Fruit fly (Drosophila melanogaster) whole organism, embryonic: Measurements from ENCODE around the gene CG7627.

Experiments
- Awh ChIP-seq: fragments of 200-800 bp; sonication (Bioruptor generic); IDR thresholded peaks from 2 replicates; pipeline ENCODE4, ENCODE4 v1.3.6; 2022; ENCODE audit warnings: missing biosample characterization, missing genetic modification characterization
- C15 ChIP-seq: fragments of 200-800 bp; sonication (Bioruptor generic); IDR thresholded peaks from 3 replicates; pipeline ENCODE4 v1.3.6; 2022; ENCODE audit warnings: missing biosample characterization, missing genetic modification characterization
- CG10654 ChIP-seq: fragments of 200-800 bp; sonication (Bioruptor generic); optimal IDR thresholded peaks from 2 replicates; lab custom pipeline; 2016; ENCODE audit warnings: missing biosample characterization, missing genetic modification characterization
- CG10959 ChIP-seq: fragments of 200-800 bp; sonication (Bioruptor generic); IDR thresholded peaks from 2 replicates; pipeline ENCODE4 v1.3.6; 2022; ENCODE audit warnings: missing biosample characterization, missing genetic modification characterization
- CG11247 ChIP-seq: fragments of 200-800 bp; sonication (Bioruptor generic); IDR thresholded peaks from 2 replicates; pipeline ENCODE4 v1.3.6; 2022; ENCODE audit warnings: missing biosample characterization, missing genetic modification characterization
- CG12071 ChIP-seq: fragments of 200-800 bp; sonication (Bioruptor generic); optimal IDR thresholded peaks from 3 replicates; lab custom pipeline; 2018; ENCODE audit warnings: missing biosample characterization, mild to moderate bottlenecking, missing genetic modification characterization
- CG13287 ChIP-seq: fragments of 200-800 bp; sonication (Bioruptor generic); IDR thresholded peaks from 2 replicates; pipeline ENCODE4 v1.3.6; 2022; ENCODE audit warnings: missing biosample characterization, missing genetic modification characterization; ENCODE audit not compliant: partially characterized antibody
- CG14860 ChIP-seq: fragments of 200-800 bp; sonication (Bioruptor generic); IDR thresholded peaks from 3 replicates; pipeline ENCODE4 v1.3.6; 2022; ENCODE audit warnings: missing biosample characterization, missing genetic modification characterization; ENCODE audit not compliant: partially characterized antibody
- CG15011 ChIP-seq: fragments of 200-800 bp; sonication (Bioruptor generic); optimal IDR thresholded peaks from 3 replicates; lab custom pipeline; 2018; ENCODE audit warnings: missing biosample characterization, mild to moderate bottlenecking, missing genetic modification characterization
- CG16863 ChIP-seq: fragments of 200-800 bp; sonication (Bioruptor generic); optimal IDR thresholded peaks from 3 replicates; lab custom pipeline; 2016; ENCODE audit warnings: missing biosample characterization, missing genetic modification characterization
- CG17186 ChIP-seq: fragments of 200-800 bp; sonication (Bioruptor generic); optimal IDR thresholded peaks from 3 replicates; lab custom pipeline; 2017; ENCODE audit warnings: missing biosample characterization, missing genetic modification reagents, missing genetic modification characterization
- CG17568 ChIP-seq: fragments of 200-800 bp; sonication (Bioruptor generic); optimal IDR thresholded peaks from 2 replicates; lab custom pipeline; 2018; ENCODE audit warnings: missing biosample characterization, mild to moderate bottlenecking, missing genetic modification characterization, moderate library complexity
- CG1792 ChIP-seq: fragments of 200-800 bp; sonication (Bioruptor generic); optimal IDR thresholded peaks from 2 replicates; lab custom pipeline; 2016; ENCODE audit warnings: missing biosample characterization, missing genetic modification characterization
- CG30403 ChIP-seq: fragments of 200-800 bp; sonication (Bioruptor generic); optimal IDR thresholded peaks from 3 replicates; lab custom pipeline; 2016; ENCODE audit warnings: missing biosample characterization, missing genetic modification characterization
- CG30431 ChIP-seq: fragments of 200-800 bp; sonication (Bioruptor generic); optimal IDR thresholded peaks from 2 replicates; lab custom pipeline; 2017; ENCODE audit warnings: missing biosample characterization, missing genetic modification characterization
- CG4360 ChIP-seq: fragments of 200-800 bp; sonication (Bioruptor generic); IDR thresholded peaks from 2 replicates; pipeline ENCODE4 v1.3.6; 2022; ENCODE audit warnings: missing biosample characterization, missing genetic modification characterization
- CG4820 ChIP-seq: fragments of 200-800 bp; sonication (Bioruptor generic); optimal IDR thresholded peaks from 3 replicates; lab custom pipeline; 2016; ENCODE audit warnings: missing biosample characterization, missing genetic modification characterization
- CG8089 ChIP-seq: fragments of 200-800 bp; sonication (Bioruptor generic); optimal IDR thresholded peaks from 3 replicates; lab custom pipeline; 2016; ENCODE audit warnings: missing biosample characterization, missing genetic modification characterization
- CG8359 ChIP-seq: fragments of 200-800 bp; sonication (Bioruptor generic); optimal IDR thresholded peaks from 2 replicates; lab custom pipeline; 2017; ENCODE audit warnings: missing biosample characterization, mild to moderate bottlenecking, missing genetic modification characterization, borderline replicate concordance
- CG9876 ChIP-seq: fragments of 200-800 bp; sonication (Bioruptor generic); optimal IDR thresholded peaks from 2 replicates; lab custom pipeline; 2016; ENCODE audit warnings: missing biosample characterization, missing genetic modification characterization
- Dll ChIP-seq: fragments of 200-800 bp; sonication (Bioruptor generic); IDR thresholded peaks from 4 replicates; pipeline ENCODE4 v1.3.6; 2022; ENCODE audit warnings: missing biosample characterization, missing genetic modification characterization; ENCODE audit not compliant: partially characterized antibody
- Gug ChIP-seq: fragments of 200-800 bp; sonication (Bioruptor generic); IDR thresholded peaks from 4 replicates; pipeline ENCODE4 v1.3.6; 2022; ENCODE audit warnings: missing biosample characterization, missing genetic modification characterization
- Mes4 ChIP-seq: fragments of 200-800 bp; sonication (Bioruptor generic); optimal IDR thresholded peaks from 2 replicates; lab custom pipeline; 2016; ENCODE audit warnings: missing biosample characterization, missing genetic modification characterization
- NfI ChIP-seq: fragments of 200-800 bp; sonication (Bioruptor generic); optimal IDR thresholded peaks from 3 replicates; lab custom pipeline; 2018; ENCODE audit warnings: missing biosample characterization, mild to moderate bottlenecking, missing genetic modification characterization, moderate library complexity
- Sox100B ChIP-seq: fragments of 200-800 bp; sonication (Bioruptor generic); optimal IDR thresholded peaks from 3 replicates; lab custom pipeline; 2018; ENCODE audit warnings: missing biosample characterization, mild to moderate bottlenecking, missing genetic modification characterization
- Sry-β ChIP-seq: fragments of 200-800 bp; sonication (Bioruptor generic); optimal IDR thresholded peaks from 2 replicates; lab custom pipeline; 2018; ENCODE audit warnings: missing biosample characterization, mild to moderate bottlenecking, missing genetic modification characterization, moderate library complexity
- abd-A ChIP-seq: fragments of 200-800 bp; sonication (Bioruptor generic); optimal IDR thresholded peaks from 3 replicates; lab custom pipeline; 2019; ENCODE audit warnings: missing biosample characterization, mild to moderate bottlenecking, missing genetic modification characterization, moderate library complexity
- al ChIP-seq: fragments of 200-800 bp; sonication (Bioruptor generic); IDR thresholded peaks from 2 replicates; pipeline ENCODE4 v1.3.6; 2022; ENCODE audit warnings: missing biosample characterization, missing genetic modification characterization
- amos ChIP-seq: fragments of 200-800 bp; sonication (Bioruptor generic); IDR thresholded peaks from 2 replicates; pipeline ENCODE4 v1.3.6; 2022; ENCODE audit warnings: missing biosample characterization, missing genetic modification characterization; ENCODE audit not compliant: partially characterized antibody
- bcd ChIP-seq: fragments of 200-800 bp; sonication (Bioruptor generic); optimal IDR thresholded peaks from 2 replicates; lab custom pipeline; 2017; ENCODE audit warnings: missing biosample characterization, mild to moderate bottlenecking, missing genetic modification characterization
- br ChIP-seq: fragments of >200 bp; optimal IDR thresholded peaks from 2 replicates; lab custom pipeline; 2017
- croc ChIP-seq: fragments of 200-800 bp; sonication (Bioruptor generic); conservative IDR thresholded peaks from 3 replicates; pipeline ENCODE4 v1.3.6; 2022; ENCODE audit warnings: missing biosample characterization, missing genetic modification characterization
- crp ChIP-seq, 2 experiments: fragments of 200-800 bp; sonication (Bioruptor generic); optimal IDR thresholded peaks; 2 replicates in 1 of 2; 3 replicates in 1 of 2; lab custom pipeline; 2017; ENCODE audit warnings: missing biosample characterization in 2 of 2, missing genetic modification characterization in 2 of 2, mild to moderate bottlenecking in 1 of 2, moderate library complexity in 1 of 2
- dmrt11E ChIP-seq: fragments of 200-800 bp; sonication (Bioruptor generic); optimal IDR thresholded peaks from 3 replicates; lab custom pipeline; 2018; ENCODE audit warnings: missing biosample characterization, mild to moderate bottlenecking, missing genetic modification characterization, moderate library complexity
- en ChIP-seq: fragments of 200-800 bp; sonication (Bioruptor generic); optimal IDR thresholded peaks from 2 replicates; lab custom pipeline; 2016; ENCODE audit warnings: missing biosample characterization, missing genetic modification characterization
- grn ChIP-seq: fragments of 200-800 bp; sonication (Bioruptor generic); optimal IDR thresholded peaks from 3 replicates; lab custom pipeline; 2017; ENCODE audit warnings: missing biosample characterization, missing genetic modification characterization
- gro ChIP-seq: fragments of 200-800 bp; sonication (Bioruptor generic); optimal IDR thresholded peaks from 2 replicates; lab custom pipeline; 2016; ENCODE audit warnings: missing biosample characterization, missing genetic modification characterization
- gt ChIP-seq: fragments of 200-800 bp; sonication (Bioruptor generic); IDR thresholded peaks from 2 replicates; pipeline ENCODE4 v1.3.6; 2022; ENCODE audit warnings: missing biosample characterization, missing genetic modification characterization
- h ChIP-seq: fragments of >200 bp; optimal IDR thresholded peaks from 2 replicates; lab custom pipeline; 2017
- knrl ChIP-seq: fragments of 200-800 bp; sonication (Bioruptor generic); IDR thresholded peaks from 3 replicates; pipeline ENCODE4 v1.3.6; 2022; ENCODE audit warnings: missing biosample characterization, missing genetic modification characterization; ENCODE audit not compliant: partially characterized antibody
- lmd ChIP-seq: fragments of 200-800 bp; sonication (Bioruptor generic); IDR thresholded peaks from 2 replicates; pipeline ENCODE4 v1.3.6; 2022; ENCODE audit warnings: missing biosample characterization, missing genetic modification characterization
- oc ChIP-seq: fragments of 200-800 bp; sonication (Bioruptor generic); optimal IDR thresholded peaks from 2 replicates; lab custom pipeline; 2018; ENCODE audit warnings: missing biosample characterization, mild to moderate bottlenecking, missing genetic modification characterization, moderate library complexity
- pb ChIP-seq: fragments of 200-800 bp; sonication (Bioruptor generic); optimal IDR thresholded peaks from 3 replicates; lab custom pipeline; 2016; ENCODE audit warnings: missing biosample characterization, missing genetic modification characterization
- pfk ChIP-seq: fragments of 200-800 bp; sonication (Bioruptor generic); optimal IDR thresholded peaks from 2 replicates; lab custom pipeline; 2018; ENCODE audit warnings: missing biosample characterization, mild to moderate bottlenecking, missing genetic modification characterization, moderate library complexity
- pho ChIP-seq: fragments of 200-800 bp; sonication (Bioruptor generic); optimal IDR thresholded peaks from 2 replicates; lab custom pipeline; 2016; ENCODE audit warnings: missing biosample characterization, missing genetic modification characterization
- run ChIP-seq: fragments of 200-800 bp; sonication (Bioruptor generic); optimal IDR thresholded peaks from 3 replicates; lab custom pipeline; 2018; ENCODE audit warnings: missing biosample characterization, mild to moderate bottlenecking, missing genetic modification characterization
- sd ChIP-seq: fragments of 200-800 bp; sonication (Bioruptor generic); optimal IDR thresholded peaks from 3 replicates; lab custom pipeline; 2018; ENCODE audit warnings: missing biosample characterization, mild to moderate bottlenecking, missing genetic modification characterization, moderate library complexity
- vvl ChIP-seq: fragments of 200-800 bp; sonication (Bioruptor generic); IDR thresholded peaks from 2 replicates; pipeline ENCODE4 v1.3.6; 2022; ENCODE audit warnings: missing biosample characterization, missing genetic modification characterization
- zen ChIP-seq: fragments of 200-800 bp; sonication (Bioruptor generic); optimal IDR thresholded peaks from 3 replicates; lab custom pipeline; 2018; ENCODE audit warnings: missing biosample characterization, mild to moderate bottlenecking, missing genetic modification characterization, moderate library complexity

The CG7627 gene

DNA sequence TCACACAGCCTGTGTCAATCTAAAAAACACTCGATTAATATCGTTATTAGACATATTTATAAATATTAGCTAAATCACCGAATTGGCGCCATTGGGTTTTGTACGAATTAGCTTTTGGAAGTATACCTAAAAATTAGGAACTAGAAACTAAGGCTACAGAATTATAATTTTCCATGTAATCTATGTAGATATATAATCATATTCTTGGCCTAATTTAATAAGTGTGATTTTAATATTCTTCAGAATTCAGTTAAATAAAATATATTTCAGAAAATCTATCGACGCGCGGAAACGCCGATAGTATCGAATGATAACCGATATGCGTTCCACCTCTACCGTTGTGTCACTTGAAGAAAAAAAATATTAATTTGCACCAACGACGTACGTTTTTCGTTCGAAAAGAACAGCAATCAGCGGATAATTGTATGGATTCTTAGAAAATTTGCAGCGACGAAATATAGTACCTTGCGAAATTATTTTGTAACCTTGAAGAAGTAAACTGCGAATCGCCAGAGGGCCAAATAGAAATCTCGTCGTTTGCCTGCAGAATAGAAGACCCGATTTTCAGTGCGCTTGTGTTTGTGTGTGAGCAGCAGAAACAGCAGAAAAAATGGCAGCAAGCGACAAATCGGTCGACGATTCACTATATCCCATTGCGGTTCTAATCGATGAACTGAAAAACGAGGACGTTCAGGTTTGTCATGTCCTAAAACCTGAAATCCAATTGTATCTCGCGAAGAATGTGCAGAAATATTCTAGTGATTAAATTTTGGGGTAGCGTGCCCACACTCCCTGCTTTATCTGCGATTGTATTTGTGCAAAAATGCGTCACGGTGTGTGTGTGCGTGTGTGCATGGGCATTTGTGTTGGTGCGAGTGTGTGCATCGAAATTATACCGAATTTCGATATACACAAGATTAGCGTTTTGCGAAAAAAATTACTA, 3.7 kb upstream of the CG7627 start, which contains the start of gene Pp2A-29B (continued):
- no peak for TF ChIP-seq run (tag; lab: Kevin White, UChicago)
- TF ChIP-seq oc (tag; lab: Kevin White, UChicago) = no peak
- TF ChIP-seq pho (GFP tag; lab: Kevin White, UChicago) = no peak
- TF ChIP-seq lmd (GFP tag; lab: Robert Waterston, UW) = no peak; the same call in 1 of the 2 replicates
- TF ChIP-seq CG17568 (GFP tag; lab: Kevin White, UChicago) = peak; percentile 7
- peak; percentile 21 for TF ChIP-seq Sox100B (GFP tag; lab: Kevin White, UChicago)
- no peak for TF ChIP-seq CG12071
- no peak for TF ChIP-seq CG30431
- TF ChIP-seq bcd (GFP tag; lab: Kevin White, UChicago) = peak; percentile 20
- peak; percentile 100 for TF ChIP-seq knrl (GFP tag; lab: Robert Waterston, UW)
- TF ChIP-seq C15 (GFP tag; lab: Robert Waterston, UW) = no peak
- TF ChIP-seq br (lab: Kevin White, UChicago) = no peak
- TF ChIP-seq CG1792 (GFP tag; lab: Kevin White, UChicago) = no peak
- no peak for TF ChIP-seq CG8089 (GFP tag; lab: Kevin White, UChicago)
- no peak for TF ChIP-seq CG10959 (GFP tag; lab: Robert Waterston, UW)
- no peak for TF ChIP-seq CG15011 (GFP tag; lab: Kevin White, UChicago)
- no peak for TF ChIP-seq CG11247 (GFP tag; lab: Robert Waterston, UW)
- TF ChIP-seq CG9876 (GFP tag; lab: Kevin White, UChicago) = no peak
- TF ChIP-seq abd-A = peak; percentile 89
- TF ChIP-seq NfI (GFP tag; lab: Kevin White, UChicago) = peak; percentile 15
- 0 out of 2 replicates have a peak, but pooled peaks have one; percentile 11 for TF ChIP-seq vvl (GFP tag; lab: Robert Waterston, UW)
- no peak for TF ChIP-seq CG10654 (GFP tag; lab: Kevin White, UChicago)
- TF ChIP-seq amos (GFP tag; lab: Robert Waterston, UW) = peak; percentile 98
- no peak for TF ChIP-seq crp (GFP tag; optimal IDR thresholded peaks at IDR 0.05; lab: Kevin White, UChicago)
- TF ChIP-seq CG17186 (GFP tag; lab: Kevin White, UChicago) = peak; percentile 74
- no peak for TF ChIP-seq h (lab: Kevin White, UChicago)
- TF ChIP-seq pfk = no peak
- no peak for TF ChIP-seq grn (GFP tag; lab: Kevin White, UChicago)
- no peak for TF ChIP-seq croc (GFP tag; lab: Robert Waterston, UW)
- TF ChIP-seq Sry-β = peak; percentile 25
- TF ChIP-seq zen = peak; percentile 59
- no peak for TF ChIP-seq CG16863 (GFP tag; lab: Kevin White, UChicago)
- no peak for TF ChIP-seq gro
- peak; percentile 46 for TF ChIP-seq dmrt11E
- TF ChIP-seq Gug (GFP tag; lab: Robert Waterston, UW) = peak; percentile 8; the same call in 1 of the 4 replicates
- TF ChIP-seq sd = peak; percentile 92
- no peak for TF ChIP-seq pb
- peak; percentile 99 for TF ChIP-seq CG13287
- TF ChIP-seq CG14860 (GFP tag; lab: Robert Waterston, UW) = peak; percentile 100
- no peak for TF ChIP-seq CG8359 (GFP tag; lab: Kevin White, UChicago)
- TF ChIP-seq Mes4 (GFP tag; lab: Kevin White, UChicago) = no peak
- TF ChIP-seq CG30403 = peak; percentile 19
- no peak for TF ChIP-seq CG4820
- no peak for TF ChIP-seq Awh (GFP tag; lab: Robert Waterston, UW)
- TF ChIP-seq Dll (GFP tag; lab: Robert Waterston, UW) = peak; percentile 100
- no peak for TF ChIP-seq gt
- TF ChIP-seq al (GFP tag; lab: Robert Waterston, UW) = no peak
- TF ChIP-seq CG4360 (GFP tag; lab: Robert Waterston, UW) = no peak
- TF ChIP-seq en (GFP tag; lab: Kevin White, UChicago) = no peak
